Worm (Caenorhabditis elegans): ENCODE measurements around the gene fbf-2.

Gene fbf-2

ce11 chrII:6061495-6061894, 29.8 kb downstream of the fbf-2 start (continued):
- TF ChIP-seq lin-1 (GFP tag; IDR thresholded peaks at IDR 0.05) (no peak), nhr-25 (tag; optimal IDR thresholded peaks at IDR 0.05; ENCODE audit: borderline replicate concordance, insufficient read depth) (no peak), dmd-6 (GFP tag; IDR thresholded peaks at IDR 0.05) (peak; percentile 64), F26F4.8 (GFP tag; conservative IDR thresholded peaks at IDR 0.05) (no peak), ctbp-1 (GFP tag; IDR thresholded peaks at IDR 0.05) (0 out of 2 replicates have a peak, but pooled peaks have one; percentile 51), zip-2 (tag; optimal IDR thresholded peaks at IDR 0.05) (no peak), egl-43 (GFP tag; IDR thresholded peaks at IDR 0.05) (no peak), tra-1 (GFP tag; IDR thresholded peaks at IDR 0.05) (peak; percentile 66; the same call in 1 of the 2 replicates), nhr-28 (tag; optimal IDR thresholded peaks at IDR 0.05) (peak; percentile 28), nhr-111 (GFP tag; optimal IDR thresholded peaks at IDR 0.05) (no peak), daf-16 (GFP tag; optimal IDR thresholded peaks at IDR 0.05) (no peak), daf-16 (tag; optimal IDR thresholded peaks at IDR 0.05) (no peak), ZK546.5 (tag; optimal IDR thresholded peaks at IDR 0.05) (no peak), nhr-11 (tag; optimal IDR thresholded peaks at IDR 0.05) (no peak), ZK337.2 (GFP tag; IDR thresholded peaks at IDR 0.05) (peak; percentile 92), nhr-6 (tag; optimal IDR thresholded peaks at IDR 0.05) (peak; percentile 51), fos-1 (tag; optimal IDR thresholded peaks at IDR 0.05) (no peak), dve-1 (tag; optimal IDR thresholded peaks at IDR 0.05; ENCODE audit: insufficient read depth) (no peak), zfp-3 (GFP tag; conservative IDR thresholded peaks at IDR 0.05) (no peak), lin-13 (GFP tag; optimal IDR thresholded peaks at IDR 0.05) (no peak), set-16 (GFP tag; IDR thresholded peaks at IDR 0.05) (no peak), spr-1 (tag; optimal IDR thresholded peaks at IDR 0.05) (no peak), nhr-77 (tag; optimal IDR thresholded peaks at IDR 0.05) (no peak), daf-12 (tag; optimal IDR thresholded peaks at IDR 0.05) (no peak), nhr-102 (tag; optimal IDR thresholded peaks at IDR 0.05) (peak; percentile 52), lin-38 (GFP tag; IDR thresholded peaks at IDR 0.05) (no peak), pha-4 (GFP tag; IDR thresholded peaks at IDR 0.05) (no peak), pha-4 (tag; optimal IDR thresholded peaks at IDR 0.05) (no peak), arid-1 (GFP tag; conservative IDR thresholded peaks at IDR 0.05) (no peak), lin-15B (tag; optimal IDR thresholded peaks at IDR 0.05) (no peak), T26A8.4 (GFP tag; IDR thresholded peaks at IDR 0.05) (0 out of 2 replicates have a peak, but pooled peaks have one; percentile 19), hmg-1.1 (GFP tag; IDR thresholded peaks at IDR 0.05) (peak; percentile 50; the same call in 1 of the 2 replicates), jun-1 (tag; optimal IDR thresholded peaks at IDR 0.05) (no peak), cey-2 (tag; optimal IDR thresholded peaks at IDR 0.05; ENCODE audit: borderline replicate concordance, insufficient read depth) (no peak), ces-1 (GFP tag; optimal IDR thresholded peaks at IDR 0.05) (no peak), zag-1 (tag; optimal IDR thresholded peaks at IDR 0.05) (no peak), Y5F2A.4 (GFP tag; optimal IDR thresholded peaks at IDR 0.05) (no peak), sdz-12 (GFP tag; optimal IDR thresholded peaks at IDR 0.05) (no peak), hlh-11 (tag; optimal IDR thresholded peaks at IDR 0.05) (peak; percentile 21), ceh-28 (tag; optimal IDR thresholded peaks at IDR 0.05) (no peak), mxl-2 (GFP tag; conservative IDR thresholded peaks at IDR 0.05) (no peak), rbr-2 (tag; optimal IDR thresholded peaks at IDR 0.05) (peak; percentile 52), unc-39 (tag; optimal IDR thresholded peaks at IDR 0.05) (no peak), zip-11 (GFP tag; IDR thresholded peaks at IDR 0.05) (no peak), R02D3.7 (tag; optimal IDR thresholded peaks at IDR 0.05) (no peak), snpc-4 (tag; optimal IDR thresholded peaks at IDR 0.05) (no peak), daf-19 (GFP tag; conservative IDR thresholded peaks at IDR 0.05) (no peak), ceh-44 (GFP tag; IDR thresholded peaks at IDR 0.05) (no peak), dmd-9 (GFP tag; IDR thresholded peaks at IDR 0.05) (peak; percentile 91), nhr-10 (tag; optimal IDR thresholded peaks at IDR 0.05) (no peak), nhr-76 (tag; optimal IDR thresholded peaks at IDR 0.05) (no peak), T20F7.1 (GFP tag; optimal IDR thresholded peaks at IDR 0.05) (peak; percentile 51)

All from whole organism, L4 larva.